Worm (Caenorhabditis elegans) whole organism, L3 larva: ENCODE results near the gene lin-9.

Experiments used
- R02D3.7 ChIP-seq: fragments of 150-350 bp; optimal IDR thresholded peaks from 2 replicates; lab custom pipeline; 2014; ENCODE audit warnings: missing biosample characterization, missing genetic modification characterization
- ZK546.5 ChIP-seq: sonication (generic microtip); optimal IDR thresholded peaks from 2 replicates; lab custom pipeline; 2017; ENCODE audit warnings: missing biosample characterization, missing genetic modification characterization
- aly-2 ChIP-seq: fragments of 150-350 bp; optimal IDR thresholded peaks from 2 replicates; lab custom pipeline; 2014; ENCODE audit warnings: missing biosample characterization, missing genetic modification characterization
- ama-1 ChIP-seq: fragments of 150-350 bp; optimal IDR thresholded peaks from 2 replicates; lab custom pipeline; 2018
- ceh-28 ChIP-seq: fragments of 150-350 bp; optimal IDR thresholded peaks from 2 replicates; lab custom pipeline; 2014; ENCODE audit warnings: missing biosample characterization, missing genetic modification reagents, missing genetic modification characterization
- ceh-9 ChIP-seq: sonication (generic microtip); optimal IDR thresholded peaks from 2 replicates; lab custom pipeline; 2018; ENCODE audit warnings: missing biosample characterization, missing genetic modification characterization
- egl-5 ChIP-seq: fragments of 150-350 bp; optimal IDR thresholded peaks from 2 replicates; lab custom pipeline; 2017; ENCODE audit warnings: missing biosample characterization, missing genetic modification reagents, missing genetic modification characterization, inconsistent platforms
- elt-1 ChIP-seq: fragments of 150-350 bp; optimal IDR thresholded peaks from 2 replicates; lab custom pipeline; 2014; ENCODE audit warnings: missing biosample characterization, missing genetic modification characterization
- elt-2 ChIP-seq: sonication (generic microtip); optimal IDR thresholded peaks from 2 replicates; lab custom pipeline; 2016; ENCODE audit warnings: missing genetic modification reagents, mild to moderate bottlenecking, missing genetic modification characterization, missing compliant biosample characterization
- fkh-10 ChIP-seq: sonication (generic microtip); optimal IDR thresholded peaks from 2 replicates; lab custom pipeline; 2017; ENCODE audit warnings: missing biosample characterization, missing genetic modification reagents, missing genetic modification characterization
- fkh-2 ChIP-seq: fragments of 150-350 bp; optimal IDR thresholded peaks from 2 replicates; lab custom pipeline; 2014; ENCODE audit warnings: missing biosample characterization, missing genetic modification reagents, missing genetic modification characterization
- hmg-11 ChIP-seq: sonication (generic microtip); optimal IDR thresholded peaks from 2 replicates; lab custom pipeline; 2016; ENCODE audit warnings: missing genetic modification characterization, missing compliant biosample characterization
- jun-1 ChIP-seq: fragments of 150-350 bp; optimal IDR thresholded peaks from 2 replicates; lab custom pipeline; 2014; ENCODE audit warnings: missing biosample characterization, missing genetic modification reagents, missing genetic modification characterization
- lin-15B ChIP-seq: fragments of 150-350 bp; optimal IDR thresholded peaks from 2 replicates; lab custom pipeline; 2014; ENCODE audit warnings: missing biosample characterization, missing genetic modification characterization
- lin-39 ChIP-seq: fragments of 150-350 bp; optimal IDR thresholded peaks from 2 replicates; lab custom pipeline; 2018; ENCODE audit warnings: missing biosample characterization, missing genetic modification reagents, missing genetic modification characterization
- lsy-12 ChIP-seq: sonication (generic microtip); optimal IDR thresholded peaks from 2 replicates; lab custom pipeline; 2016; ENCODE audit warnings: mild to moderate bottlenecking, missing genetic modification characterization, missing compliant biosample characterization
- mml-1 ChIP-seq: fragments of 150-350 bp; sonication (generic microtip); optimal IDR thresholded peaks from 3 replicates; lab custom pipeline; 2014; ENCODE audit warnings: missing biosample characterization, missing genetic modification characterization
- nfya-1 ChIP-seq: sonication (generic microtip); optimal IDR thresholded peaks from 2 replicates; lab custom pipeline; 2017; ENCODE audit warnings: missing genetic modification characterization, mild to moderate bottlenecking, missing compliant biosample characterization, antibody characterized with exemption, moderate library complexity; ENCODE audit not compliant: insufficient read depth
- nhr-11 ChIP-seq: fragments of 150-350 bp; optimal IDR thresholded peaks from 2 replicates; lab custom pipeline; 2014; ENCODE audit warnings: missing biosample characterization, missing genetic modification characterization
- nhr-12 ChIP-seq: fragments of 150-350 bp; optimal IDR thresholded peaks from 2 replicates; lab custom pipeline; 2014; ENCODE audit warnings: missing biosample characterization, missing genetic modification characterization
- nhr-23 ChIP-seq: fragments of 150-350 bp; optimal IDR thresholded peaks from 2 replicates; lab custom pipeline; 2014; ENCODE audit warnings: missing biosample characterization, missing genetic modification reagents, missing genetic modification characterization
- nhr-28 ChIP-seq: fragments of 150-350 bp; optimal IDR thresholded peaks from 2 replicates; lab custom pipeline; 2014; ENCODE audit warnings: missing biosample characterization, missing genetic modification characterization
- nhr-43 ChIP-seq: sonication (generic microtip); optimal IDR thresholded peaks from 2 replicates; lab custom pipeline; 2016; ENCODE audit warnings: mild to moderate bottlenecking, missing genetic modification characterization, missing compliant biosample characterization; ENCODE audit not compliant: poor library complexity, severe bottlenecking
- nhr-67 ChIP-seq: fragments of 150-350 bp; optimal IDR thresholded peaks from 2 replicates; lab custom pipeline; 2014; ENCODE audit warnings: missing biosample characterization, missing genetic modification characterization
- nhr-77 ChIP-seq: fragments of 150-350 bp; optimal IDR thresholded peaks from 2 replicates; lab custom pipeline; 2014; ENCODE audit warnings: missing biosample characterization, missing genetic modification characterization
- pha-4 ChIP-seq: fragments of 150-350 bp; optimal IDR thresholded peaks from 2 replicates; lab custom pipeline; 2014; ENCODE audit warnings: missing biosample characterization, missing genetic modification reagents, missing genetic modification characterization
- pqm-1 ChIP-seq: fragments of 150-350 bp; optimal IDR thresholded peaks from 2 replicates; lab custom pipeline; 2017; ENCODE audit warnings: missing biosample characterization, missing genetic modification characterization, inconsistent platforms
- sea-2 ChIP-seq: fragments of 150-350 bp; sonication (generic microtip); optimal IDR thresholded peaks from 4 replicates; lab custom pipeline; 2014; ENCODE audit warnings: missing biosample characterization, missing genetic modification reagents, missing genetic modification characterization
- skn-1 ChIP-seq: fragments of 150-350 bp; optimal IDR thresholded peaks from 2 replicates; lab custom pipeline; 2014; ENCODE audit warnings: missing biosample characterization, missing genetic modification characterization
- snpc-4 ChIP-seq: fragments of 150-350 bp; optimal IDR thresholded peaks from 2 replicates; lab custom pipeline; 2014; ENCODE audit warnings: missing biosample characterization, missing genetic modification characterization
- tbx-2 ChIP-seq: sonication (generic microtip); optimal IDR thresholded peaks from 2 replicates; lab custom pipeline; 2016; ENCODE audit warnings: mild to moderate bottlenecking, missing genetic modification characterization, missing compliant biosample characterization
- unc-62 ChIP-seq: fragments of 150-350 bp; sonication (generic microtip); optimal IDR thresholded peaks from 4 replicates; lab custom pipeline; 2014; ENCODE audit warnings: missing biosample characterization, missing genetic modification reagents, missing genetic modification characterization
- zag-1 ChIP-seq: fragments of 150-350 bp; optimal IDR thresholded peaks from 2 replicates; lab custom pipeline; 2014; ENCODE audit warnings: missing biosample characterization, missing genetic modification characterization

The lin-9 gene

ce11 chrIII:8882333-8882732 is 21.6 kb downstream of the lin-9 start:
- TF ChIP-seq nhr-77 (tag; lab: Kevin White, UChicago) (no peak), pha-4 (tag; lab: Kevin White, UChicago) (no peak), elt-1 (tag; lab: Kevin White, UChicago) (no peak), nhr-12 (tag; lab: Kevin White, UChicago) (no peak), fkh-10 (no peak), aly-2 (tag; lab: Kevin White, UChicago) (no peak), skn-1 (tag; lab: Kevin White, UChicago) (no peak), fkh-2 (no peak), tbx-2 (no peak)

- TF ChIP-seq pqm-1 (tag; lab: Kevin White, UChicago) (peak; percentile 70), nfya-1 (tag; lab: Kevin White, UChicago) (no peak), pha-4 (tag; lab: Kevin White, UChicago) (peak; percentile 52), jun-1 (tag; lab: Kevin White, UChicago) (peak; percentile 23), elt-2 (tag; lab: Kevin White, UChicago) (peak; percentile 93), nhr-11 (tag; lab: Kevin White, UChicago) (no peak)
- TF ChIP-seq, all 47 proteins: peak for 4
Observed at ce11 chrIII:8878960-8879359, 25.0 kb downstream of the lin-9 start.

ce11 chrIII:8877002-8877401 is 26.9 kb downstream of the lin-9 start, which contains the start of gene K01F9.2:
TSS of gene K01F9.2 (minus strand) at chrIII:8877128.
- TF ChIP-seq mml-1 (no peak), tbx-2 (no peak), fkh-10 (peak; percentile 96), nhr-28 (tag; lab: Kevin White, UChicago) (no peak)

- peak; percentile 79 for TF ChIP-seq elt-1 (tag; lab: Kevin White, UChicago)
- peak; percentile 30 for TF ChIP-seq snpc-4 (tag; lab: Kevin White, UChicago)
- TF ChIP-seq lin-39 (tag; lab: Kevin White, UChicago), result peak; percentile 99
- TF ChIP-seq tbx-2, result peak; percentile 79
- peak; percentile 51 for TF ChIP-seq jun-1 (tag; lab: Kevin White, UChicago)
- peak; percentile 67 for TF ChIP-seq unc-62 (GFP tag; lab: Kevin White, UChicago)
- TF ChIP-seq lsy-12 (tag; lab: Kevin White, UChicago), result peak; percentile 22
- TF ChIP-seq ZK546.5, result no peak
- no peak for TF ChIP-seq ceh-9
- peak; percentile 37 for TF ChIP-seq nhr-43 (tag; lab: Kevin White, UChicago)
- TF ChIP-seq ama-1 (lab: Kevin White, UChicago), result peak; percentile 88
- peak; percentile 21 for TF ChIP-seq fkh-2
- TF ChIP-seq egl-5, result peak; percentile 68
- TF ChIP-seq fkh-10, result peak; percentile 88
- peak; percentile 10 for TF ChIP-seq nhr-23
- TF ChIP-seq hmg-11 (tag; lab: Kevin White, UChicago), result peak; percentile 96
- TF ChIP-seq sea-2 (GFP tag; lab: Kevin White, UChicago), result peak; percentile 57
- peak; percentile 69 for TF ChIP-seq lin-15B
- TF ChIP-seq zag-1, result peak; percentile 46
- no peak for TF ChIP-seq ceh-28 (tag; lab: Kevin White, UChicago)
- TF ChIP-seq R02D3.7 (tag; lab: Kevin White, UChicago), result no peak
- TF ChIP-seq mml-1, result no peak
- TF ChIP-seq nfya-1 (tag; lab: Kevin White, UChicago), result peak; percentile 93
Observed at ce11 chrIII:8873990-8874668, 29.8 kb downstream of the lin-9 start.

DNA sequence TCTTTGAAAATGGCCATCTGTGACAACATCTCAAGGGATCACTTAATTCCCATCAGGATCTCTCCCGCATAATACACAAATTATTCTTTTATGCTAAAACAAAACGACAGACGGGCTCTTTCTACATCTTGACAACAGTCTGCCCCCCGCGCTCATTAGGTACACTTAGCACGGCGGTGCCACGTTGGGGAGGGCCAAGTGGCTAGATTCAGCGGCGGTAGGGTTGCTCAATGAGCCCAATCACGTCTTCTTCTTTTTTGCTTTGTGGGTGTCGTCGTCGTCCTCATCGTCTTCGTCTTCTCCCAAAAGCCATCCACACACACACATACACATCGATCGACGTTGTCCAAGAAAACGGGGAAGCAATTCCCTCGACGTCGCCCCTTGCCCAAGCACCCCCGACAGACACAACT is 30.9 kb downstream of the lin-9 start:
- no peak for TF ChIP-seq ama-1 (lab: Kevin White, UChicago)
- TF ChIP-seq hmg-11 (tag; lab: Kevin White, UChicago), result peak; percentile 9
- no peak for TF ChIP-seq nhr-67 (tag; lab: Kevin White, UChicago)
- peak; percentile 52 for TF ChIP-seq nfya-1 (tag; lab: Kevin White, UChicago)
- peak; percentile 56 for TF ChIP-seq lin-39 (tag; lab: Kevin White, UChicago)
- peak; percentile 11 for TF ChIP-seq egl-5
